Worm (Caenorhabditis elegans): ENCODE measurements around the gene C35A5.11.

The C35A5.11 gene

DNA sequence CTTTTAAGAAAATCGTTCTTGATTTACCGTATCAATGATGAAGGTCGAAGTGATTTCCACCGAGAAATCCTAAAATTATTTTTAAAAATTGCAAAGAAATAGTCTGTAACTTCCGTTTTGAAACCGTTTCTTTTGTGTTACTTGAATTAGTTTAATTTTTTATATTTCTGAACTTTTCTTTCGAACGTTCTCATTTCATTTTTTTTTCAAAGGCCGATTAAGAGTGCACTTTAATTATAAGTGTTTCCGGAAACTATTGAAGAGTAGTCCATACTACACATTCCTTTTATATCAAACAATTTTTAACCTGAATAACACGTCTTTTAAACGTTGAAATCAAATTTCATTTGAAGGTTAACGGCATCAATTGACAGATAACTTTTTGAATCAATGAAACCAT, 35.3 kb downstream of the C35A5.11 start:
- TF ChIP-seq zip-8 (tag; optimal IDR thresholded peaks at IDR 0.05) (no peak), lin-13 (tag; optimal IDR thresholded peaks at IDR 0.05) (no peak)

ce11 chrV:10467104-10467503, 35.8 kb downstream of the C35A5.11 start:
- peak; percentile 67 for TF ChIP-seq zip-8 (tag; optimal IDR thresholded peaks at IDR 0.05)
- no peak for TF ChIP-seq elt-1 (tag; optimal IDR thresholded peaks at IDR 0.05; ENCODE audit: borderline replicate concordance, insufficient read depth)

DNA sequence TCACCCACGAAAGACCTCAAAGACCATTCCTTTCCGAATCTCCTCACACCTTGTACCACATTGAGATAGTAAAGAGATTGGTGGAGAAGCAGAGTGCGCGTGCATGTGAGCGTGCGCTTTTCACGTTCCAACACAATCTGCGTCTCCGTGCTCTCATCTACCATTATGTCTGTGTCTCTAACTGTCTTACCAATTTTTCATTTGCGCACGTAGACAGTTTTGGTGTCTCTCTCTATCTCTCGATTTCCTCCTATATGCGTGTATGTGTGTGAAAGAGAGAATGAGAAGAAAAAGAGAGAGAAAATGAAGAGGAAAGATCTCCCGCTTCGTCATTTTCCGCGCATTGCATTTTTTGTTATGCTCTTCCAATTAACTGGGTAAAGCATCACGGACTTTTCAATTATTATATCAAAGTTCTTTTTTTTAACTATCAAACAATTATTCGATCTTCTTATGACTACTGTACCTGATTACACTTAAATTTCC, 36.3 kb downstream of the C35A5.11 start:
- no peak for TF ChIP-seq snpc-4 (tag; optimal IDR thresholded peaks at IDR 0.05)
- no peak for TF ChIP-seq nhr-76 (tag; optimal IDR thresholded peaks at IDR 0.05)
- no peak for TF ChIP-seq ceh-43 (GFP tag; optimal IDR thresholded peaks at IDR 0.05)
- no peak for TF ChIP-seq mab-5 (tag; optimal IDR thresholded peaks at IDR 0.05)
- peak; percentile 54 for TF ChIP-seq hlh-1 (tag; optimal IDR thresholded peaks at IDR 0.05)
- no peak for TF ChIP-seq blmp-1 (tag; optimal IDR thresholded peaks at IDR 0.05)
- TF ChIP-seq elt-3 (tag; optimal IDR thresholded peaks at IDR 0.05): peak; percentile 58
- TF ChIP-seq unc-120 (tag; optimal IDR thresholded peaks at IDR 0.05; ENCODE audit: poor library complexity, severe bottlenecking): peak; percentile 96
- peak; percentile 69 for TF ChIP-seq M03D4.4 (tag; optimal IDR thresholded peaks at IDR 0.05)
- TF ChIP-seq flh-1 (GFP tag; optimal IDR thresholded peaks at IDR 0.05): no peak
- TF ChIP-seq ham-2 (GFP tag; optimal IDR thresholded peaks at IDR 0.05): peak; percentile 89
- peak; percentile 89 for TF ChIP-seq ceh-39 (tag; optimal IDR thresholded peaks at IDR 0.05)
- peak; percentile 2 for TF ChIP-seq nhr-28 (tag; optimal IDR thresholded peaks at IDR 0.05)
- TF ChIP-seq pha-4 (tag; optimal IDR thresholded peaks at IDR 0.05): peak; percentile 94
- TF ChIP-seq nhr-2 (tag; optimal IDR thresholded peaks at IDR 0.05): peak; percentile 59
- TF ChIP-seq unc-62 (GFP tag; optimal IDR thresholded peaks at IDR 0.05): peak; percentile 84
- peak; percentile 95 for TF ChIP-seq mep-1 (tag; optimal IDR thresholded peaks at IDR 0.05)
- TF ChIP-seq elt-1 (tag; optimal IDR thresholded peaks at IDR 0.05; ENCODE audit: borderline replicate concordance, insufficient read depth): peak; percentile 65
- no peak for TF ChIP-seq bed-3 (GFP tag; optimal IDR thresholded peaks at IDR 0.05)
- peak; percentile 8 for TF ChIP-seq ceh-83 (GFP tag; optimal IDR thresholded peaks at IDR 0.05)
- TF ChIP-seq zip-8 (tag; optimal IDR thresholded peaks at IDR 0.05): no peak
- peak; percentile 60 for TF ChIP-seq cnd-1 (tag; optimal IDR thresholded peaks at IDR 0.05)
- TF ChIP-seq drap-1 (GFP tag; optimal IDR thresholded peaks at IDR 0.05): peak; percentile 33
- TF ChIP-seq unc-39 (tag; optimal IDR thresholded peaks at IDR 0.05): no peak
- TF ChIP-seq ztf-11 (tag; optimal IDR thresholded peaks at IDR 0.05): peak; percentile 55
- peak; percentile 96 for TF ChIP-seq nhr-237 (tag; optimal IDR thresholded peaks at IDR 0.05)
- TF ChIP-seq tbx-8 (GFP tag; optimal IDR thresholded peaks at IDR 0.05): no peak
- no peak for TF ChIP-seq nhr-12 (tag; optimal IDR thresholded peaks at IDR 0.05)
- no peak for TF ChIP-seq sem-2 (GFP tag; optimal IDR thresholded peaks at IDR 0.05)
- no peak for TF ChIP-seq lin-32 (GFP tag; optimal IDR thresholded peaks at IDR 0.05)
- peak; percentile 68 for TF ChIP-seq lin-13 (tag; optimal IDR thresholded peaks at IDR 0.05)
- peak; percentile 60 for TF ChIP-seq sptf-1 (tag; optimal IDR thresholded peaks at IDR 0.05)
- TF ChIP-seq mls-2 (tag; optimal IDR thresholded peaks at IDR 0.05): peak; percentile 78
- peak; percentile 77 for TF ChIP-seq lsy-2 (tag; optimal IDR thresholded peaks at IDR 0.05)
- TF ChIP-seq ces-1 (GFP tag; optimal IDR thresholded peaks at IDR 0.05): peak; percentile 90

- TF ChIP-seq ceh-43 (GFP tag; optimal IDR thresholded peaks at IDR 0.05) (no peak), flh-1 (GFP tag; optimal IDR thresholded peaks at IDR 0.05) (no peak), nhr-12 (tag; optimal IDR thresholded peaks at IDR 0.05) (no peak)
Observed at ce11 chrV:10465478-10465877, 37.4 kb downstream of the C35A5.11 start.

- no peak for TF ChIP-seq cnd-1 (tag; optimal IDR thresholded peaks at IDR 0.05)
- TF ChIP-seq nhr-28 (tag; optimal IDR thresholded peaks at IDR 0.05): no peak
- TF ChIP-seq ces-1 (GFP tag; optimal IDR thresholded peaks at IDR 0.05): no peak
- no peak for TF ChIP-seq ham-2 (GFP tag; optimal IDR thresholded peaks at IDR 0.05)
- no peak for TF ChIP-seq sptf-1 (tag; optimal IDR thresholded peaks at IDR 0.05)
- no peak for TF ChIP-seq snpc-4 (tag; optimal IDR thresholded peaks at IDR 0.05)
- no peak for TF ChIP-seq flh-1 (GFP tag; optimal IDR thresholded peaks at IDR 0.05)
Observed at ce11 chrV:10464746-10465145, 38.2 kb downstream of the C35A5.11 start.

Measured in whole organism, mixed stage, embryonic.